Worm (Caenorhabditis elegans) whole organism, L3 larva: Measurements from ENCODE around the gene mop-25.1.

Source experiments
- ZK546.5 ChIP-seq: sonication (generic microtip); optimal IDR thresholded peaks from 2 replicates; lab custom pipeline; 2017; ENCODE audit warnings: missing biosample characterization, missing genetic modification characterization
- aly-2 ChIP-seq: fragments of 150-350 bp; optimal IDR thresholded peaks from 2 replicates; lab custom pipeline; 2014; ENCODE audit warnings: missing biosample characterization, missing genetic modification characterization
- ama-1 ChIP-seq: fragments of 150-350 bp; optimal IDR thresholded peaks from 2 replicates; lab custom pipeline; 2018
- ceh-16 ChIP-seq: sonication (generic microtip); optimal IDR thresholded peaks from 2 replicates; lab custom pipeline; 2017; ENCODE audit warnings: missing biosample characterization, missing genetic modification characterization
- ceh-28 ChIP-seq: fragments of 150-350 bp; optimal IDR thresholded peaks from 2 replicates; lab custom pipeline; 2014; ENCODE audit warnings: missing biosample characterization, missing genetic modification reagents, missing genetic modification characterization
- ceh-82 ChIP-seq: fragments of 150-350 bp; optimal IDR thresholded peaks from 2 replicates; lab custom pipeline; 2014; ENCODE audit warnings: missing biosample characterization, missing genetic modification characterization
- ceh-9 ChIP-seq: sonication (generic microtip); optimal IDR thresholded peaks from 2 replicates; lab custom pipeline; 2018; ENCODE audit warnings: missing biosample characterization, missing genetic modification characterization
- daf-12 ChIP-seq: fragments of 150-350 bp; optimal IDR thresholded peaks from 2 replicates; lab custom pipeline; 2014; ENCODE audit warnings: missing biosample characterization, missing genetic modification reagents, missing genetic modification characterization
- egl-5 ChIP-seq: fragments of 150-350 bp; optimal IDR thresholded peaks from 2 replicates; lab custom pipeline; 2017; ENCODE audit warnings: missing biosample characterization, missing genetic modification reagents, missing genetic modification characterization, inconsistent platforms
- elt-1 ChIP-seq: fragments of 150-350 bp; optimal IDR thresholded peaks from 2 replicates; lab custom pipeline; 2014; ENCODE audit warnings: missing biosample characterization, missing genetic modification characterization
- elt-2 ChIP-seq: sonication (generic microtip); optimal IDR thresholded peaks from 2 replicates; lab custom pipeline; 2016; ENCODE audit warnings: missing genetic modification reagents, mild to moderate bottlenecking, missing genetic modification characterization, missing compliant biosample characterization
- eor-1 ChIP-seq, 2 experiments: fragments of 150-350 bp; optimal IDR thresholded peaks; 2 replicates each; lab custom pipeline; 2014 to 2018; ENCODE audit warnings: missing biosample characterization in 2 of 2, missing genetic modification characterization in 2 of 2
- fkh-10 ChIP-seq: sonication (generic microtip); optimal IDR thresholded peaks from 2 replicates; lab custom pipeline; 2017; ENCODE audit warnings: missing biosample characterization, missing genetic modification reagents, missing genetic modification characterization
- fkh-2 ChIP-seq: fragments of 150-350 bp; optimal IDR thresholded peaks from 2 replicates; lab custom pipeline; 2014; ENCODE audit warnings: missing biosample characterization, missing genetic modification reagents, missing genetic modification characterization
- hmg-11 ChIP-seq: sonication (generic microtip); optimal IDR thresholded peaks from 2 replicates; lab custom pipeline; 2016; ENCODE audit warnings: missing genetic modification characterization, missing compliant biosample characterization
- jun-1 ChIP-seq: fragments of 150-350 bp; optimal IDR thresholded peaks from 2 replicates; lab custom pipeline; 2014; ENCODE audit warnings: missing biosample characterization, missing genetic modification reagents, missing genetic modification characterization
- lin-15B ChIP-seq: fragments of 150-350 bp; optimal IDR thresholded peaks from 2 replicates; lab custom pipeline; 2014; ENCODE audit warnings: missing biosample characterization, missing genetic modification characterization
- lin-39 ChIP-seq: fragments of 150-350 bp; optimal IDR thresholded peaks from 2 replicates; lab custom pipeline; 2018; ENCODE audit warnings: missing biosample characterization, missing genetic modification reagents, missing genetic modification characterization
- lsy-12 ChIP-seq: sonication (generic microtip); optimal IDR thresholded peaks from 2 replicates; lab custom pipeline; 2016; ENCODE audit warnings: mild to moderate bottlenecking, missing genetic modification characterization, missing compliant biosample characterization
- mdl-1 ChIP-seq: fragments of 150-350 bp; optimal IDR thresholded peaks from 2 replicates; lab custom pipeline; 2014; ENCODE audit warnings: missing biosample characterization, missing genetic modification characterization
- nfya-1 ChIP-seq: sonication (generic microtip); optimal IDR thresholded peaks from 2 replicates; lab custom pipeline; 2017; ENCODE audit warnings: missing genetic modification characterization, mild to moderate bottlenecking, missing compliant biosample characterization, antibody characterized with exemption, moderate library complexity; ENCODE audit not compliant: insufficient read depth
- nhr-11 ChIP-seq: fragments of 150-350 bp; optimal IDR thresholded peaks from 2 replicates; lab custom pipeline; 2014; ENCODE audit warnings: missing biosample characterization, missing genetic modification characterization
- nhr-12 ChIP-seq: fragments of 150-350 bp; optimal IDR thresholded peaks from 2 replicates; lab custom pipeline; 2014; ENCODE audit warnings: missing biosample characterization, missing genetic modification characterization
- nhr-23 ChIP-seq: fragments of 150-350 bp; optimal IDR thresholded peaks from 2 replicates; lab custom pipeline; 2014; ENCODE audit warnings: missing biosample characterization, missing genetic modification reagents, missing genetic modification characterization
- nhr-237 ChIP-seq: fragments of 150-350 bp; optimal IDR thresholded peaks from 2 replicates; lab custom pipeline; 2014; ENCODE audit warnings: missing biosample characterization, missing genetic modification characterization
- nhr-25 ChIP-seq: sonication (generic microtip); optimal IDR thresholded peaks from 2 replicates; lab custom pipeline; 2017; ENCODE audit warnings: missing biosample characterization, missing genetic modification characterization
- nhr-28 ChIP-seq: fragments of 150-350 bp; optimal IDR thresholded peaks from 2 replicates; lab custom pipeline; 2014; ENCODE audit warnings: missing biosample characterization, missing genetic modification characterization
- nhr-43 ChIP-seq: sonication (generic microtip); optimal IDR thresholded peaks from 2 replicates; lab custom pipeline; 2016; ENCODE audit warnings: mild to moderate bottlenecking, missing genetic modification characterization, missing compliant biosample characterization; ENCODE audit not compliant: poor library complexity, severe bottlenecking
- nhr-67 ChIP-seq: fragments of 150-350 bp; optimal IDR thresholded peaks from 2 replicates; lab custom pipeline; 2014; ENCODE audit warnings: missing biosample characterization, missing genetic modification characterization
- nhr-77 ChIP-seq: fragments of 150-350 bp; optimal IDR thresholded peaks from 2 replicates; lab custom pipeline; 2014; ENCODE audit warnings: missing biosample characterization, missing genetic modification characterization
- pha-4 ChIP-seq: fragments of 150-350 bp; optimal IDR thresholded peaks from 2 replicates; lab custom pipeline; 2014; ENCODE audit warnings: missing biosample characterization, missing genetic modification reagents, missing genetic modification characterization
- pqm-1 ChIP-seq: fragments of 150-350 bp; optimal IDR thresholded peaks from 2 replicates; lab custom pipeline; 2017; ENCODE audit warnings: missing biosample characterization, missing genetic modification characterization, inconsistent platforms
- skn-1 ChIP-seq: fragments of 150-350 bp; optimal IDR thresholded peaks from 2 replicates; lab custom pipeline; 2014; ENCODE audit warnings: missing biosample characterization, missing genetic modification characterization
- snpc-4 ChIP-seq: fragments of 150-350 bp; optimal IDR thresholded peaks from 2 replicates; lab custom pipeline; 2014; ENCODE audit warnings: missing biosample characterization, missing genetic modification characterization
- tbx-2 ChIP-seq: sonication (generic microtip); optimal IDR thresholded peaks from 2 replicates; lab custom pipeline; 2016; ENCODE audit warnings: mild to moderate bottlenecking, missing genetic modification characterization, missing compliant biosample characterization
- unc-39 ChIP-seq: sonication (generic microtip); optimal IDR thresholded peaks from 4 replicates; lab custom pipeline; 2017; ENCODE audit warnings: missing biosample characterization, missing genetic modification characterization
- unc-62 ChIP-seq: fragments of 150-350 bp; sonication (generic microtip); optimal IDR thresholded peaks from 4 replicates; lab custom pipeline; 2014; ENCODE audit warnings: missing biosample characterization, missing genetic modification reagents, missing genetic modification characterization
- ztf-11 ChIP-seq: fragments of 150-350 bp; optimal IDR thresholded peaks from 2 replicates; lab custom pipeline; 2014; ENCODE audit warnings: missing biosample characterization, missing genetic modification characterization
- ztf-4 ChIP-seq: fragments of 150-350 bp; optimal IDR thresholded peaks from 2 replicates; lab custom pipeline; 2014; ENCODE audit warnings: missing biosample characterization, missing genetic modification characterization

mop-25.1 gene

ce11 chrX:4011919-4012318 lies at the start of gene mop-25.1:
Gene mop-25.1, plus strand, starts transcription at chrX:4012219.
- TF ChIP-seq tbx-2 (no peak), aly-2 (no peak), nhr-43 (no peak), skn-1 (tag; lab: Kevin White, UChicago) (no peak), ceh-28 (tag; lab: Kevin White, UChicago) (no peak), fkh-2 (no peak), ceh-16 (no peak), nhr-77 (no peak), egl-5 (tag; lab: Kevin White, UChicago) (no peak), ceh-9 (tag; lab: Kevin White, UChicago) (no peak), ztf-4 (tag; lab: Kevin White, UChicago) (no peak)
- TF ChIP-seq, all 47 proteins: peak for 0

- TF ChIP-seq lin-39 (tag; lab: Kevin White, UChicago) (no peak), ZK546.5 (tag; lab: Kevin White, UChicago) (no peak), nfya-1 (tag; lab: Kevin White, UChicago) (no peak), eor-1 (tag; optimal IDR thresholded peaks at IDR 0.05; lab: Kevin White, UChicago) (no peak), unc-39 (tag; lab: Kevin White, UChicago) (no peak), fkh-2 (no peak)
- TF ChIP-seq, all 47 proteins: peak for 0
Measured at ce11 chrX:3966332-3966731, 45.7 kb upstream of the mop-25.1 start, which contains the start of gene C16B8.2. Gene C16B8.2, minus strand, starts transcription at chrX:3966432.

- TF ChIP-seq jun-1 (peak; percentile 60), nhr-12 (tag; lab: Kevin White, UChicago) (no peak), tbx-2 (no peak), snpc-4 (tag; lab: Kevin White, UChicago) (no peak), nhr-11 (tag; lab: Kevin White, UChicago) (no peak), elt-2 (tag; lab: Kevin White, UChicago) (peak; percentile 87), ceh-16 (no peak), nhr-237 (tag; lab: Kevin White, UChicago) (no peak), pha-4 (tag; lab: Kevin White, UChicago) (peak; percentile 53), lsy-12 (tag; lab: Kevin White, UChicago) (no peak), ztf-11 (tag; lab: Kevin White, UChicago) (no peak), nhr-43 (no peak), ceh-9 (tag; lab: Kevin White, UChicago) (no peak), hmg-11 (tag; lab: Kevin White, UChicago) (no peak), pqm-1 (tag; lab: Kevin White, UChicago) (peak; percentile 80), ceh-28 (tag; lab: Kevin White, UChicago) (peak; percentile 5), ceh-82 (tag; lab: Kevin White, UChicago) (no peak), nhr-28 (tag; lab: Kevin White, UChicago) (no peak)
- TF ChIP-seq, all 47 proteins: peak for 5
Measured at ce11 chrX:3968209-3968960, 43.6 kb upstream of the mop-25.1 start, which contains the start of gene C16B8.3. Gene C16B8.3, minus strand, starts transcription at chrX:3968634.

ce11 chrX:3969353-3969752 lies 42.7 kb upstream of the mop-25.1 start:
- peak; percentile 17 for TF ChIP-seq nfya-1 (tag; lab: Kevin White, UChicago)
- no peak for TF ChIP-seq nhr-67 (tag; lab: Kevin White, UChicago)
- TF ChIP-seq nhr-25 (tag; lab: Kevin White, UChicago) = peak; percentile 41
- peak; percentile 9 for TF ChIP-seq pqm-1 (tag; lab: Kevin White, UChicago)
- peak; percentile 38 for TF ChIP-seq pha-4 (tag; lab: Kevin White, UChicago)
- TF ChIP-seq nhr-43 = peak; percentile 47
- no peak for TF ChIP-seq daf-12
- TF ChIP-seq tbx-2 = no peak
- TF ChIP-seq lin-39 (tag; lab: Kevin White, UChicago) = peak; percentile 55

DNA sequence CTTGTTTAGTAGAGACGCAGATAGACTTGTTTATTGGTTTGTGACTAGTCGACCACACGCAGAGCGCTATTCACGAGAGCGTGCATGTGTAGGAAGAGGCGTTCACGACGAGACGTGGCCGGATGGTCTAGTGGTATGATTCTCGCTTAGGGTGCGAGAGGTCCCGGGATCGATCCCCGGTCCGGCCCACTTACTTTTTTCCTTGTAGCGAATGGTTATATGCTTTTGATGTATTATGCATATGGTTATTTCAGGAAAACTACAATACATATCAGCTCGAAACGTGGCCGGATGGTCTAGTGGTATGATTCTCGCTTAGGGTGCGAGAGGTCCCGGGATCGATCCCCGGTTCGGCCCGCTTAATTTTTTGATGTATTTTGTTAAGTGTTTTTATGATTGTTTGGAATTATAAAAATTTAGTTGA lies 42.0 kb upstream of the mop-25.1 start:
- TF ChIP-seq eor-1 (tag; optimal IDR thresholded peaks at IDR 0.05; lab: Kevin White, UChicago) = no peak
- TF ChIP-seq hmg-11 (tag; lab: Kevin White, UChicago) = peak; percentile 51
- TF ChIP-seq nhr-23 (tag; lab: Kevin White, UChicago) = peak; percentile 39
- TF ChIP-seq nhr-25 (tag; lab: Kevin White, UChicago) = peak; percentile 76
- TF ChIP-seq jun-1 = peak; percentile 74
- TF ChIP-seq tbx-2 = peak; percentile 53
- TF ChIP-seq ZK546.5 (tag; lab: Kevin White, UChicago) = no peak
- no peak for TF ChIP-seq ceh-28 (tag; lab: Kevin White, UChicago)
- peak; percentile 73 for TF ChIP-seq egl-5 (tag; lab: Kevin White, UChicago)
- no peak for TF ChIP-seq fkh-10
- TF ChIP-seq nhr-237 (tag; lab: Kevin White, UChicago) = no peak
- no peak for TF ChIP-seq elt-1
- peak; percentile 65 for TF ChIP-seq lin-39 (tag; lab: Kevin White, UChicago)
- no peak for TF ChIP-seq skn-1 (tag; lab: Kevin White, UChicago)
- no peak for TF ChIP-seq nhr-11 (tag; lab: Kevin White, UChicago)
- no peak for TF ChIP-seq aly-2
- TF ChIP-seq nhr-43 = peak; percentile 49
- TF ChIP-seq nhr-77 = peak; percentile 31
- peak; percentile 11 for TF ChIP-seq ama-1 (lab: Kevin White, UChicago)
- no peak for TF ChIP-seq ztf-4 (tag; lab: Kevin White, UChicago)
- TF ChIP-seq fkh-2 = no peak
- TF ChIP-seq lin-15B (tag; lab: Kevin White, UChicago) = no peak
- TF ChIP-seq pqm-1 (tag; lab: Kevin White, UChicago) = peak; percentile 47
- peak; percentile 50 for TF ChIP-seq elt-2 (tag; lab: Kevin White, UChicago)
- no peak for TF ChIP-seq mdl-1 (tag; lab: Kevin White, UChicago)
- peak; percentile 45 for TF ChIP-seq unc-62 (GFP tag; lab: Kevin White, UChicago)
- no peak for TF ChIP-seq ceh-16
- TF ChIP-seq nhr-12 (tag; lab: Kevin White, UChicago) = no peak
- no peak for TF ChIP-seq ceh-9 (tag; lab: Kevin White, UChicago)
